Worm (Caenorhabditis elegans) whole organism, early embryonic: ENCODE data around the gene C08B6.3.

Experiments used
- ama-1 ChIP-seq: fragments of 150-350 bp; optimal IDR thresholded peaks from 2 replicates; lab custom pipeline; 2014
- hmg-4 ChIP-seq: fragments of 200-800 bp; sonication (Bioruptor generic); optimal IDR thresholded peaks from 2 replicates; lab custom pipeline; 2018; ENCODE audit warnings: mild to moderate bottlenecking, missing genetic modification characterization, missing compliant biosample characterization
- hnd-1 ChIP-seq: sonication (generic microtip); optimal IDR thresholded peaks from 2 replicates; lab custom pipeline; 2016; ENCODE audit warnings: missing genetic modification characterization, missing compliant biosample characterization
- tbx-37 ChIP-seq: fragments of 200-800 bp; sonication (Bioruptor generic); conservative IDR thresholded peaks from 2 replicates; pipeline ENCODE4 v1.3.6; 2022; ENCODE audit warnings: missing genetic modification reagents, missing genetic modification characterization, missing compliant biosample characterization

- TF ChIP-seq ama-1 (no peak), hmg-4 (GFP tag; lab: Kevin White, UChicago) (no peak), hnd-1 (tag; lab: Kevin White, UChicago) (no peak), tbx-37 (GFP tag; lab: Robert Waterston, UW) (no peak)
These were observed 48.9 kb upstream of the C08B6.3 start, which contains the start of gene C51E3.10 for ce11 chrV:10160954-10161353.
